Fruit fly (Drosophila melanogaster) whole organism, embryonic: ENCODE results near the gene r-l.

Source experiments
- Bgb ChIP-seq: fragments of 200-800 bp; sonication (Bioruptor generic); IDR thresholded peaks from 2 replicates; pipeline ENCODE4 v1.3.6; 2022; ENCODE audit warnings: missing biosample characterization, missing genetic modification characterization; ENCODE audit not compliant: partially characterized antibody
- CG10147 ChIP-seq: fragments of 200-800 bp; sonication (Bioruptor generic); optimal IDR thresholded peaks from 2 replicates; lab custom pipeline; 2019; ENCODE audit warnings: missing biosample characterization, mild to moderate bottlenecking, missing genetic modification characterization, moderate library complexity
- CG10274 ChIP-seq: fragments of 200-800 bp; sonication (Bioruptor generic); optimal IDR thresholded peaks from 3 replicates; lab custom pipeline; 2017; ENCODE audit warnings: missing biosample characterization, mild to moderate bottlenecking, missing genetic modification characterization
- CG10565 ChIP-seq: fragments of 200-800 bp; sonication (Bioruptor generic); optimal IDR thresholded peaks from 3 replicates; lab custom pipeline; 2016; ENCODE audit warnings: missing biosample characterization, mild to moderate bottlenecking, missing genetic modification characterization
- CG11093 ChIP-seq: fragments of 200-800 bp; sonication (Bioruptor generic); IDR thresholded peaks from 3 replicates; pipeline ENCODE4 v1.3.6; 2022; ENCODE audit warnings: missing biosample characterization, missing genetic modification characterization
- CG1233 ChIP-seq: fragments of 200-800 bp; sonication (Bioruptor generic); optimal IDR thresholded peaks from 4 replicates; lab custom pipeline; 2018; ENCODE audit warnings: missing biosample characterization, mild to moderate bottlenecking, missing genetic modification characterization
- CG12769 ChIP-seq: fragments of 200-800 bp; sonication (Bioruptor generic); optimal IDR thresholded peaks from 2 replicates; lab custom pipeline; 2019; ENCODE audit warnings: missing biosample characterization, mild to moderate bottlenecking, missing genetic modification characterization, moderate library complexity
- CG14667 ChIP-seq: fragments of 200-800 bp; sonication (Bioruptor generic); IDR thresholded peaks from 2 replicates; pipeline ENCODE4 v1.3.6; 2022; ENCODE audit warnings: missing biosample characterization, missing genetic modification characterization
- CG15514 ChIP-seq: fragments of 200-800 bp; sonication (Bioruptor generic); optimal IDR thresholded peaks from 3 replicates; lab custom pipeline; 2017; ENCODE audit warnings: missing biosample characterization, missing genetic modification characterization, mild to moderate bottlenecking, moderate library complexity, missing genetic modification reagents
- CG17385 ChIP-seq: fragments of 200-800 bp; sonication (Bioruptor generic); optimal IDR thresholded peaks from 3 replicates; lab custom pipeline; 2018; ENCODE audit warnings: missing biosample characterization, mild to moderate bottlenecking, missing genetic modification characterization
- CG17612 ChIP-seq: fragments of 200-800 bp; sonication (Bioruptor generic); IDR thresholded peaks from 2 replicates; pipeline ENCODE4 v1.3.6; 2022; ENCODE audit warnings: missing biosample characterization, missing genetic modification characterization
- CG1832 ChIP-seq: fragments of 200-800 bp; sonication (Bioruptor generic); optimal IDR thresholded peaks from 2 replicates; lab custom pipeline; 2017; ENCODE audit warnings: missing biosample characterization, mild to moderate bottlenecking, missing genetic modification characterization, inconsistent platforms
- CG2678 ChIP-seq: fragments of 200-800 bp; sonication (Bioruptor generic); optimal IDR thresholded peaks from 3 replicates; lab custom pipeline; 2019; ENCODE audit warnings: missing biosample characterization, mild to moderate bottlenecking, missing genetic modification characterization, moderate library complexity
- CG31388 ChIP-seq: fragments of 200-800 bp; sonication (Bioruptor generic); optimal IDR thresholded peaks from 2 replicates; lab custom pipeline; 2016; ENCODE audit warnings: missing biosample characterization, missing genetic modification characterization
- CG3726 ChIP-seq: fragments of 200-800 bp; sonication (Bioruptor generic); IDR thresholded peaks from 3 replicates; pipeline ENCODE4, ENCODE4 v1.3.6; 2022; ENCODE audit warnings: missing biosample characterization, missing genetic modification characterization
- CG6654 ChIP-seq: fragments of 200-800 bp; sonication (Bioruptor generic); optimal IDR thresholded peaks from 2 replicates; lab custom pipeline; 2017; ENCODE audit warnings: missing biosample characterization, mild to moderate bottlenecking, missing genetic modification characterization
- CG6689 ChIP-seq: fragments of 200-800 bp; sonication (Bioruptor generic); IDR thresholded peaks from 2 replicates; pipeline ENCODE4 v1.3.6; 2022; ENCODE audit warnings: missing biosample characterization, missing genetic modification characterization
- CG7745 ChIP-seq: fragments of 200-800 bp; sonication (Bioruptor generic); optimal IDR thresholded peaks from 2 replicates; lab custom pipeline; 2018; ENCODE audit warnings: missing biosample characterization, mild to moderate bottlenecking, missing genetic modification characterization, moderate library complexity
- CG9215 ChIP-seq: fragments of 200-800 bp; sonication (Bioruptor generic); IDR thresholded peaks from 2 replicates; pipeline ENCODE4 v1.3.6; 2022; ENCODE audit warnings: missing biosample characterization, missing genetic modification characterization
- CG9437 ChIP-seq: fragments of 200-800 bp; sonication (Bioruptor generic); optimal IDR thresholded peaks from 2 replicates; lab custom pipeline; 2018; ENCODE audit warnings: missing biosample characterization, mild to moderate bottlenecking, missing genetic modification characterization
- Dref ChIP-seq: fragments of 200-800 bp; sonication (Bioruptor generic); IDR thresholded peaks from 2 replicates; pipeline ENCODE4 v1.3.6; 2022; ENCODE audit warnings: missing biosample characterization, missing genetic modification characterization
- E2f2 ChIP-seq: fragments of 200-800 bp; sonication (Bioruptor generic); IDR thresholded peaks from 2 replicates; pipeline ENCODE4 v1.3.6; 2022; ENCODE audit warnings: missing biosample characterization, missing genetic modification characterization
- H2.0 ChIP-seq: fragments of 200-800 bp; sonication (Bioruptor generic); IDR thresholded peaks from 2 replicates; pipeline ENCODE4 v1.3.6; 2022; ENCODE audit warnings: missing biosample characterization, missing genetic modification characterization
- HLH4C ChIP-seq: fragments of 200-800 bp; sonication (Bioruptor generic); IDR thresholded peaks from 3 replicates; pipeline ENCODE4 v1.3.6; 2022; ENCODE audit warnings: missing biosample characterization, missing genetic modification characterization; ENCODE audit not compliant: partially characterized antibody
- HmgZ ChIP-seq: fragments of 200-800 bp; sonication (Bioruptor generic); optimal IDR thresholded peaks from 2 replicates; lab custom pipeline; 2018; ENCODE audit warnings: missing biosample characterization, mild to moderate bottlenecking, missing genetic modification characterization
- Lim3 ChIP-seq: fragments of 200-800 bp; sonication (Bioruptor generic); IDR thresholded peaks from 2 replicates; pipeline ENCODE4 v1.3.6; 2022; ENCODE audit warnings: missing biosample characterization, missing genetic modification characterization
- MTF-1 ChIP-seq: fragments of 200-800 bp; sonication (Bioruptor generic); optimal IDR thresholded peaks from 2 replicates; lab custom pipeline; 2018; ENCODE audit warnings: missing biosample characterization, mild to moderate bottlenecking, missing genetic modification characterization, borderline replicate concordance
- Rfx ChIP-seq: fragments of 200-800 bp; sonication (Bioruptor generic); IDR thresholded peaks from 2 replicates; pipeline ENCODE4 v1.3.6; 2022; ENCODE audit warnings: missing biosample characterization, missing genetic modification characterization
- Sry-δ ChIP-seq: fragments of 200-800 bp; sonication (Bioruptor generic); optimal IDR thresholded peaks from 2 replicates; lab custom pipeline; 2016; ENCODE audit warnings: missing biosample characterization, missing genetic modification characterization
- ab ChIP-seq: fragments of 200-800 bp; sonication (Bioruptor generic); optimal IDR thresholded peaks from 2 replicates; lab custom pipeline; 2016; ENCODE audit warnings: missing biosample characterization, missing genetic modification characterization
- abd-A ChIP-seq: fragments of 200-800 bp; sonication (Bioruptor generic); optimal IDR thresholded peaks from 3 replicates; lab custom pipeline; 2019; ENCODE audit warnings: missing biosample characterization, mild to moderate bottlenecking, missing genetic modification characterization, moderate library complexity
- ac ChIP-seq: fragments of 200-800 bp; sonication (Bioruptor generic); optimal IDR thresholded peaks from 3 replicates; lab custom pipeline; 2017; ENCODE audit warnings: missing biosample characterization, mild to moderate bottlenecking, missing genetic modification characterization
- chn ChIP-seq: fragments of 200-800 bp; sonication (Bioruptor generic); optimal IDR thresholded peaks from 2 replicates; lab custom pipeline; 2016; ENCODE audit warnings: missing biosample characterization, missing genetic modification characterization
- fd3F ChIP-seq: fragments of 200-800 bp; sonication (Bioruptor generic); optimal IDR thresholded peaks from 2 replicates; lab custom pipeline; 2018; ENCODE audit warnings: missing biosample characterization, mild to moderate bottlenecking, missing genetic modification characterization, moderate library complexity
- gcm2 ChIP-seq: fragments of 200-800 bp; sonication (Bioruptor generic); optimal IDR thresholded peaks from 2 replicates; lab custom pipeline; 2016; ENCODE audit warnings: missing biosample characterization, missing genetic modification characterization
- hb ChIP-seq: fragments of 200-800 bp; sonication (Bioruptor generic); IDR thresholded peaks from 3 replicates; pipeline ENCODE4 v1.3.6; 2022; ENCODE audit warnings: missing biosample characterization, missing genetic modification characterization; ENCODE audit not compliant: partially characterized antibody
- hkb ChIP-seq, 2 experiments: fragments of 200-800 bp in 1 of 2; fragments of >200 bp in 1 of 2; sonication (Bioruptor generic) in 1 of 2; IDR thresholded peaks in 1 of 2; optimal IDR thresholded peaks in 1 of 2; 2 replicates each; pipeline versions ENCODE4 v1.3.6 to Lab custom; 2017 to 2022; ENCODE audit warnings: missing biosample characterization in 1 of 2, missing genetic modification characterization in 1 of 2
- klu ChIP-seq: fragments of 200-800 bp; sonication (Bioruptor generic); IDR thresholded peaks from 2 replicates; pipeline ENCODE4 v1.3.6; 2022; ENCODE audit warnings: missing biosample characterization, missing genetic modification characterization
- lilli ChIP-seq: fragments of 200-800 bp; sonication (Bioruptor generic); optimal IDR thresholded peaks from 3 replicates; lab custom pipeline; 2016; ENCODE audit warnings: missing biosample characterization, missing genetic modification characterization
- nmo ChIP-seq: fragments of 200-800 bp; sonication (Bioruptor generic); optimal IDR thresholded peaks from 2 replicates; lab custom pipeline; 2018; ENCODE audit warnings: missing biosample characterization, mild to moderate bottlenecking, missing genetic modification characterization, moderate library complexity
- oc ChIP-seq: fragments of 200-800 bp; sonication (Bioruptor generic); optimal IDR thresholded peaks from 2 replicates; lab custom pipeline; 2018; ENCODE audit warnings: missing biosample characterization, mild to moderate bottlenecking, missing genetic modification characterization, moderate library complexity
- pros ChIP-seq: fragments of 200-800 bp; sonication (Bioruptor generic); optimal IDR thresholded peaks from 3 replicates; lab custom pipeline; 2019; ENCODE audit warnings: missing biosample characterization, mild to moderate bottlenecking, missing genetic modification characterization, moderate library complexity
- ranshi ChIP-seq: fragments of 200-800 bp; sonication (Bioruptor generic); IDR thresholded peaks from 2 replicates; pipeline ENCODE4 v1.3.6; 2022; ENCODE audit warnings: missing biosample characterization, missing genetic modification characterization
- sens ChIP-seq: fragments of 200-800 bp; sonication (Bioruptor generic); peaks from one replicate; lab custom pipeline; 2016; ENCODE audit warnings: missing biosample characterization, missing genetic modification characterization
- so ChIP-seq: fragments of 200-800 bp; sonication (Bioruptor generic); IDR thresholded peaks from 3 replicates; pipeline ENCODE4 v1.3.6; 2022; ENCODE audit warnings: missing biosample characterization, missing genetic modification characterization
- ssp ChIP-seq: fragments of 200-800 bp; sonication (Bioruptor generic); IDR thresholded peaks from 2 replicates; pipeline ENCODE4 v1.3.6; 2022; ENCODE audit warnings: missing biosample characterization, missing genetic modification characterization
- stwl ChIP-seq: fragments of 200-800 bp; sonication (Bioruptor generic); optimal IDR thresholded peaks from 3 replicates; lab custom pipeline; 2018; ENCODE audit warnings: missing biosample characterization, mild to moderate bottlenecking, missing genetic modification characterization, moderate library complexity
- sug ChIP-seq: fragments of 200-800 bp; optimal IDR thresholded peaks from 2 replicates; lab custom pipeline; 2019; ENCODE audit warnings: missing biosample characterization, mild to moderate bottlenecking, missing genetic modification characterization, moderate library complexity
- ttk ChIP-seq: fragments of 200-800 bp; sonication (Bioruptor generic); IDR thresholded peaks from 2 replicates; pipeline ENCODE4 v2.1.2; 2022; ENCODE audit warnings: missing biosample characterization, missing genetic modification characterization
- wor ChIP-seq: fragments of 200-800 bp; sonication (Bioruptor generic); IDR thresholded peaks from 2 replicates; pipeline ENCODE4 v1.3.6; 2022; ENCODE audit warnings: missing biosample characterization, missing genetic modification characterization
- zf30C ChIP-seq: fragments of 200-800 bp; sonication (Bioruptor generic); optimal IDR thresholded peaks from 3 replicates; lab custom pipeline; 2018; ENCODE audit warnings: missing biosample characterization, mild to moderate bottlenecking, missing genetic modification characterization

r-l gene

dm6 chr3R:21073141-21073540 lies at the start of gene r-l (continued):
- no peak for TF ChIP-seq CG1233 (GFP tag; lab: Kevin White, UChicago)
- TF ChIP-seq CG10147 (GFP tag; lab: Kevin White, UChicago), result peak; percentile 32
- peak; percentile 19; the same call in 1 of the 3 replicates for TF ChIP-seq HLH4C (GFP tag; lab: Robert Waterston, UW)
- TF ChIP-seq CG2678, result no peak
- no peak for TF ChIP-seq CG17612
- TF ChIP-seq stwl (tag; lab: Kevin White, UChicago), result peak; percentile 54
- TF ChIP-seq CG10565 (GFP tag; lab: Kevin White, UChicago), result no peak
- TF ChIP-seq CG17385 (GFP tag; lab: Kevin White, UChicago), result no peak
- TF ChIP-seq Dref, result peak; percentile 93
- TF ChIP-seq gcm2, result no peak
- peak; percentile 31 for TF ChIP-seq nmo (GFP tag; lab: Kevin White, UChicago)
- TF ChIP-seq lilli (GFP tag; lab: Kevin White, UChicago), result no peak
- TF ChIP-seq E2f2 (GFP tag; lab: Robert Waterston, UW), result peak; percentile 100
- no peak for TF ChIP-seq CG9215 (GFP tag; lab: Robert Waterston, UW)
- TF ChIP-seq ranshi (GFP tag; lab: Robert Waterston, UW), result no peak
- no peak for TF ChIP-seq fd3F (GFP tag; lab: Kevin White, UChicago)
- no peak for TF ChIP-seq CG6654 (GFP tag; lab: Kevin White, UChicago)
- TF ChIP-seq hkb (optimal IDR thresholded peaks at IDR 0.05; lab: Kevin White, UChicago), result no peak
- TF ChIP-seq hkb (GFP tag; IDR thresholded peaks at IDR 0.05; lab: Robert Waterston, UW), result no peak
- TF ChIP-seq sens, result peak; percentile 65
- TF ChIP-seq zf30C (GFP tag; lab: Kevin White, UChicago), result no peak
- TF ChIP-seq Rfx (GFP tag; lab: Robert Waterston, UW), result 0 out of 2 replicates have a peak, but pooled peaks have one; percentile 15
- TF ChIP-seq hb (GFP tag; lab: Robert Waterston, UW), result no peak
- TF ChIP-seq CG9437, result no peak
- TF ChIP-seq CG1832 (GFP tag; lab: Kevin White, UChicago), result no peak
- TF ChIP-seq wor (GFP tag; lab: Robert Waterston, UW), result no peak
- TF ChIP-seq Sry-δ (GFP tag; lab: Kevin White, UChicago), result peak; percentile 67
- no peak for TF ChIP-seq ttk (GFP tag; lab: Robert Waterston, UW)
- peak; percentile 89 for TF ChIP-seq CG15514 (GFP tag; lab: Kevin White, UChicago)
- TF ChIP-seq Bgb (GFP tag; lab: Robert Waterston, UW), result peak; percentile 40; the same call in 1 of the 2 replicates
- TF ChIP-seq abd-A (tag; lab: Kevin White, UChicago), result no peak
- no peak for TF ChIP-seq so (GFP tag; lab: Robert Waterston, UW)
- peak; percentile 8 for TF ChIP-seq chn (GFP tag; lab: Kevin White, UChicago)
- TF ChIP-seq klu, result no peak
- TF ChIP-seq CG6689 (GFP tag; lab: Robert Waterston, UW), result no peak
- no peak for TF ChIP-seq ssp
- TF ChIP-seq CG10274, result no peak
- TF ChIP-seq Lim3 (GFP tag; lab: Robert Waterston, UW), result no peak
- TF ChIP-seq pros (GFP tag; lab: Kevin White, UChicago), result no peak
- TF ChIP-seq MTF-1 (GFP tag; lab: Kevin White, UChicago), result no peak
- TF ChIP-seq CG11093 (GFP tag; lab: Robert Waterston, UW), result no peak
- TF ChIP-seq HmgZ (tag; lab: Kevin White, UChicago), result peak; percentile 86
- TF ChIP-seq oc (tag; lab: Kevin White, UChicago), result no peak
- TF ChIP-seq CG14667 (GFP tag; lab: Robert Waterston, UW), result no peak
- TF ChIP-seq CG7745 (tag; lab: Kevin White, UChicago), result no peak
- TF ChIP-seq CG3726 (GFP tag; lab: Robert Waterston, UW), result no peak
- no peak for TF ChIP-seq ab (GFP tag; lab: Kevin White, UChicago)
- TF ChIP-seq CG12769 (tag; lab: Kevin White, UChicago), result peak; percentile 42
- TF ChIP-seq sug (tag; lab: Kevin White, UChicago), result peak; percentile 38
- no peak for TF ChIP-seq ac (GFP tag; lab: Kevin White, UChicago)
- no peak for TF ChIP-seq CG31388 (GFP tag; lab: Kevin White, UChicago)
- no peak for TF ChIP-seq H2.0
